Worm (Caenorhabditis elegans) whole organism, L1 larva: Measurements from ENCODE around the gene srx-14.
A peak's percentile ranks its signal among the peaks of the same experiment; 100 is the strongest.

ENCODE experiments used
- C04F5.9 ChIP-seq: sonication (generic microtip); optimal IDR thresholded peaks from 2 replicates; lab custom pipeline; 2016; ENCODE audit warnings: missing genetic modification characterization, missing compliant biosample characterization
- F16B12.6 ChIP-seq: fragments of 150-350 bp; optimal IDR thresholded peaks from 2 replicates; lab custom pipeline; 2014; ENCODE audit warnings: missing biosample characterization, missing genetic modification characterization
- Y116A8C.19 ChIP-seq: sonication (generic microtip); optimal IDR thresholded peaks from 2 replicates; lab custom pipeline; 2016; ENCODE audit warnings: missing compliant biosample characterization, missing genetic modification characterization, borderline replicate concordance
- aly-2 ChIP-seq: fragments of 150-350 bp; optimal IDR thresholded peaks from 2 replicates; lab custom pipeline; 2014; ENCODE audit warnings: missing biosample characterization, missing genetic modification characterization
- ama-1 ChIP-seq: fragments of 150-350 bp; optimal IDR thresholded peaks from 2 replicates; lab custom pipeline; 2014
- blmp-1 ChIP-seq: fragments of 150-350 bp; optimal IDR thresholded peaks from 2 replicates; lab custom pipeline; 2014; ENCODE audit warnings: missing biosample characterization, missing genetic modification characterization
- ceh-63 ChIP-seq: fragments of 200-800 bp; sonication (Bioruptor generic); optimal IDR thresholded peaks from 2 replicates; lab custom pipeline; 2018; ENCODE audit warnings: mild to moderate bottlenecking, missing genetic modification characterization, missing compliant biosample characterization
- ceh-8 ChIP-seq: fragments of 200-800 bp; sonication (Bioruptor generic); optimal IDR thresholded peaks from 2 replicates; lab custom pipeline; 2018; ENCODE audit warnings: mild to moderate bottlenecking, missing genetic modification characterization, moderate library complexity, missing compliant biosample characterization
- ceh-90 ChIP-seq: sonication (generic microtip); optimal IDR thresholded peaks from 2 replicates; lab custom pipeline; 2016; ENCODE audit warnings: missing genetic modification characterization, missing compliant biosample characterization
- efl-1 ChIP-seq, 4 experiments: fragments of 150-350 bp; optimal IDR thresholded peaks in 3 of 4; peaks in 1 of 4; 1 replicate in 1 of 4; 2 replicates in 3 of 4; lab custom pipeline; 2014; ENCODE audit warnings: missing biosample characterization in 2 of 4, missing genetic modification characterization in 2 of 4, missing genetic modification reagents in 2 of 4
- egl-13 ChIP-seq: sonication (generic microtip); optimal IDR thresholded peaks from 2 replicates; lab custom pipeline; 2016; ENCODE audit warnings: missing genotype, missing genetic modification reagents, missing genetic modification characterization, missing compliant biosample characterization
- elt-2 ChIP-seq: sonication (generic microtip); optimal IDR thresholded peaks from 2 replicates; lab custom pipeline; 2016; ENCODE audit warnings: missing genetic modification characterization, mild to moderate bottlenecking, inconsistent platforms, missing compliant biosample characterization, missing genetic modification reagents
- elt-3 ChIP-seq, 6 experiments: fragments of 150-350 bp in 1 of 6; sonication (generic microtip); optimal IDR thresholded peaks; 2 replicates each; lab custom pipeline; 2017 to 2018; ENCODE audit warnings: missing biosample characterization in 6 of 6, missing genetic modification characterization in 6 of 6, inconsistent platforms in 1 of 6
- fkh-10 ChIP-seq: sonication (generic microtip); optimal IDR thresholded peaks from 2 replicates; lab custom pipeline; 2017; ENCODE audit warnings: missing biosample characterization, missing genetic modification reagents, missing genetic modification characterization
- grh-1 ChIP-seq: fragments of 200-800 bp; sonication (Bioruptor generic); IDR thresholded peaks from 2 replicates; pipeline ENCODE4 v1.3.6; 2022; ENCODE audit warnings: missing genetic modification reagents, missing genetic modification characterization, missing compliant biosample characterization
- hlh-4 ChIP-seq: sonication (generic microtip); optimal IDR thresholded peaks from 2 replicates; lab custom pipeline; 2016; ENCODE audit warnings: mild to moderate bottlenecking, missing genetic modification characterization, missing compliant biosample characterization
- hpl-2 ChIP-seq: fragments of 150-350 bp; optimal IDR thresholded peaks from 2 replicates; lab custom pipeline; 2014; ENCODE audit warnings: missing biosample characterization, missing genetic modification reagents, missing genetic modification characterization
- lin-14 ChIP-seq: fragments of 200-800 bp; sonication (Bioruptor generic); optimal IDR thresholded peaks from 2 replicates; lab custom pipeline; 2018; ENCODE audit warnings: mild to moderate bottlenecking, missing genetic modification characterization, moderate library complexity, missing compliant biosample characterization
- lin-15B ChIP-seq: fragments of 150-350 bp; sonication (generic microtip); optimal IDR thresholded peaks from 3 replicates; lab custom pipeline; 2014; ENCODE audit warnings: missing biosample characterization, missing genetic modification characterization
- lin-35 ChIP-seq, 2 experiments: fragments of 150-350 bp; optimal IDR thresholded peaks; 2 replicates each; lab custom pipeline; 2014; ENCODE audit warnings: missing biosample characterization in 2 of 2, missing genetic modification characterization in 2 of 2, missing genetic modification reagents in 2 of 2
- lir-3 ChIP-seq: sonication (generic microtip); optimal IDR thresholded peaks from 2 replicates; lab custom pipeline; 2016; ENCODE audit warnings: mild to moderate bottlenecking, missing genetic modification characterization, moderate library complexity, missing compliant biosample characterization; ENCODE audit not compliant: poor library complexity
- mab-9 ChIP-seq: fragments of 200-800 bp; sonication (Bioruptor generic); IDR thresholded peaks from 2 replicates; pipeline ENCODE4 v1.3.6; 2022; ENCODE audit warnings: missing genetic modification reagents, missing genetic modification characterization, missing compliant biosample characterization
- mef-2 ChIP-seq: fragments of 150-350 bp; optimal IDR thresholded peaks from 2 replicates; lab custom pipeline; 2014; ENCODE audit warnings: missing biosample characterization, missing genetic modification characterization
- nhr-11 ChIP-seq: fragments of 150-350 bp; optimal IDR thresholded peaks from 2 replicates; lab custom pipeline; 2014; ENCODE audit warnings: missing biosample characterization, missing genetic modification characterization
- nhr-20 ChIP-seq: sonication (generic microtip); optimal IDR thresholded peaks from 2 replicates; lab custom pipeline; 2016; ENCODE audit warnings: mild to moderate bottlenecking, missing genetic modification characterization, missing compliant biosample characterization
- nhr-28 ChIP-seq: fragments of 150-350 bp; optimal IDR thresholded peaks from 2 replicates; lab custom pipeline; 2014; ENCODE audit warnings: missing biosample characterization, missing genetic modification characterization
- nhr-47 ChIP-seq: sonication (generic microtip); optimal IDR thresholded peaks from 2 replicates; lab custom pipeline; 2016; ENCODE audit warnings: mild to moderate bottlenecking, missing genetic modification characterization, moderate library complexity, missing compliant biosample characterization
- nhr-71 ChIP-seq: sonication (generic microtip); optimal IDR thresholded peaks from 2 replicates; lab custom pipeline; 2016; ENCODE audit warnings: mild to moderate bottlenecking, missing genetic modification characterization, moderate library complexity, missing compliant biosample characterization
- nhr-76 ChIP-seq: sonication (generic microtip); optimal IDR thresholded peaks from 2 replicates; lab custom pipeline; 2017; ENCODE audit warnings: missing biosample characterization, missing genetic modification characterization
- nhr-77 ChIP-seq: fragments of 150-350 bp; optimal IDR thresholded peaks from 2 replicates; lab custom pipeline; 2014; ENCODE audit warnings: missing biosample characterization, missing genetic modification characterization
- nhr-85 ChIP-seq: sonication (generic microtip); peaks from one replicate; lab custom pipeline; 2016; ENCODE audit warnings: missing genetic modification characterization, inconsistent platforms, missing compliant biosample characterization
- pag-3 ChIP-seq: sonication (generic microtip); optimal IDR thresholded peaks from 2 replicates; lab custom pipeline; 2017; ENCODE audit warnings: missing genetic modification characterization, mild to moderate bottlenecking, missing compliant biosample characterization, antibody characterized with exemption, borderline replicate concordance; ENCODE audit not compliant: insufficient read depth
- pqm-1 ChIP-seq: sonication (generic microtip); optimal IDR thresholded peaks from 3 replicates; lab custom pipeline; 2017; ENCODE audit warnings: missing biosample characterization, missing genetic modification characterization
- skn-1 ChIP-seq: fragments of 150-350 bp; optimal IDR thresholded peaks from 2 replicates; lab custom pipeline; 2014; ENCODE audit warnings: missing biosample characterization, missing genetic modification characterization
- snu-23 ChIP-seq: sonication (generic microtip); optimal IDR thresholded peaks from 2 replicates; lab custom pipeline; 2016; ENCODE audit warnings: missing genetic modification characterization, missing compliant biosample characterization
- tlp-1 ChIP-seq: fragments of 150-350 bp; optimal IDR thresholded peaks from 2 replicates; lab custom pipeline; 2014; ENCODE audit warnings: missing biosample characterization, missing genetic modification characterization
- unc-30 ChIP-seq: sonication (generic microtip); optimal IDR thresholded peaks from 2 replicates; lab custom pipeline; 2017; ENCODE audit warnings: missing biosample characterization, missing genetic modification characterization
- unc-86 ChIP-seq: sonication (generic microtip); optimal IDR thresholded peaks from 2 replicates; lab custom pipeline; 2016; ENCODE audit warnings: missing genetic modification characterization, missing compliant biosample characterization
- unc-98 ChIP-seq: fragments of 200-800 bp; sonication (Bioruptor generic); IDR thresholded peaks from 2 replicates; pipeline ENCODE4 v1.3.6; 2022; ENCODE audit warnings: missing genetic modification characterization, missing compliant biosample characterization
- xbp-1 ChIP-seq: sonication (generic microtip); optimal IDR thresholded peaks from 2 replicates; lab custom pipeline; 2016; ENCODE audit warnings: missing genetic modification characterization, missing compliant biosample characterization
- zag-1 ChIP-seq: fragments of 150-350 bp; optimal IDR thresholded peaks from 2 replicates; lab custom pipeline; 2014; ENCODE audit warnings: missing biosample characterization, missing genetic modification characterization
- zip-4 ChIP-seq: fragments of 200-800 bp; sonication (Bioruptor generic); optimal IDR thresholded peaks from 2 replicates; lab custom pipeline; 2018; ENCODE audit warnings: mild to moderate bottlenecking, missing genetic modification characterization, moderate library complexity, missing compliant biosample characterization
- ztf-11 ChIP-seq, 2 experiments: sonication (generic microtip); optimal IDR thresholded peaks; 2 replicates each; lab custom pipeline; 2016 to 2017; ENCODE audit warnings: missing genetic modification characterization in 2 of 2, missing biosample characterization in 1 of 2, missing compliant biosample characterization in 1 of 2

Gene srx-14

ce11 chrIV:1155206-1155605 is 41.7 kb upstream of the srx-14 start:
- no peak for TF ChIP-seq nhr-76 (tag; lab: Kevin White, UChicago)
- TF ChIP-seq nhr-85 (tag; lab: Kevin White, UChicago): peak; percentile 94
- no peak for TF ChIP-seq nhr-28 (tag; lab: Kevin White, UChicago)
- no peak for TF ChIP-seq nhr-20 (tag; lab: Kevin White, UChicago)
- TF ChIP-seq elt-3 (tag; optimal IDR thresholded peaks at IDR 0.05; lab: Kevin White, UChicago): peak in 1 of 6 experiments; percentile 52
- no peak for TF ChIP-seq lin-35 (GFP tag; optimal IDR thresholded peaks at IDR 0.05; lab: Kevin White, UChicago)
- TF ChIP-seq zip-4 (GFP tag; lab: Kevin White, UChicago): no peak
- TF ChIP-seq blmp-1 (tag; lab: Kevin White, UChicago): peak; percentile 15
- no peak for TF ChIP-seq nhr-11 (tag; lab: Kevin White, UChicago)
- TF ChIP-seq Y116A8C.19 (tag; lab: Kevin White, UChicago): no peak
- TF ChIP-seq F16B12.6 (tag; lab: Kevin White, UChicago): no peak
- TF ChIP-seq grh-1 (GFP tag; lab: Robert Waterston, UW): peak; percentile 75
- TF ChIP-seq ama-1 (lab: Kevin White, UChicago): no peak
- TF ChIP-seq snu-23 (GFP tag; lab: Kevin White, UChicago): peak; percentile 16
- TF ChIP-seq lin-14 (GFP tag; lab: Kevin White, UChicago): no peak
- no peak for TF ChIP-seq elt-2 (tag; lab: Kevin White, UChicago)
- no peak for TF ChIP-seq unc-86 (tag; lab: Kevin White, UChicago)
- TF ChIP-seq, all 84 proteins: peak for 5

ce11 chrIV:1148425-1149151 is 35.0 kb upstream of the srx-14 start:
- TF ChIP-seq lin-14 (GFP tag; lab: Kevin White, UChicago) (no peak), hpl-2 (GFP tag; lab: Kevin White, UChicago) (no peak), lin-15B (tag; lab: Kevin White, UChicago) (no peak), nhr-71 (tag; lab: Kevin White, UChicago) (no peak), fkh-10 (no peak), hlh-4 (tag; lab: Kevin White, UChicago) (no peak), C04F5.9 (tag; lab: Kevin White, UChicago) (no peak), nhr-76 (tag; lab: Kevin White, UChicago) (no peak), lin-35 (GFP tag; optimal IDR thresholded peaks at IDR 0.05; lab: Kevin White, UChicago) (no peak), ceh-8 (no peak), pag-3 (no peak), zag-1 (tag; lab: Kevin White, UChicago) (no peak), mef-2 (tag; lab: Kevin White, UChicago) (no peak), blmp-1 (tag; lab: Kevin White, UChicago) (no peak), ztf-11 (tag; optimal IDR thresholded peaks at IDR 0.05; lab: Kevin White, UChicago) (no peak), lir-3 (tag; lab: Kevin White, UChicago) (no peak), ceh-63 (GFP tag; lab: Kevin White, UChicago) (no peak), aly-2 (tag; lab: Kevin White, UChicago) (no peak), nhr-47 (tag; lab: Kevin White, UChicago) (no peak), mab-9 (GFP tag; lab: Robert Waterston, UW) (no peak), tlp-1 (no peak), egl-13 (tag; lab: Kevin White, UChicago) (no peak), unc-30 (tag; lab: Kevin White, UChicago) (no peak), pqm-1 (tag; lab: Kevin White, UChicago) (peak; percentile 31), F16B12.6 (tag; lab: Kevin White, UChicago) (no peak), ama-1 (lab: Kevin White, UChicago) (no peak), unc-98 (no peak), xbp-1 (tag; lab: Kevin White, UChicago) (no peak), nhr-77 (tag; lab: Kevin White, UChicago) (no peak), elt-3 (tag; optimal IDR thresholded peaks at IDR 0.05; lab: Kevin White, UChicago) (peak in 1 of 6 experiments; percentile 10), skn-1 (tag; lab: Kevin White, UChicago) (no peak), nhr-85 (tag; lab: Kevin White, UChicago) (peak; percentile 56), efl-1 (optimal IDR thresholded peaks at IDR 0.05; lab: Kevin White, UChicago) (no peak), efl-1 (GFP tag; optimal IDR thresholded peaks at IDR 0.05 in 1 of 2; lab: Kevin White, UChicago) (peak in 1 of 2 experiments; percentile 41), ceh-90 (tag; lab: Kevin White, UChicago) (no peak), elt-2 (tag; lab: Kevin White, UChicago) (peak; percentile 56)
